Worm (Caenorhabditis elegans) whole organism, L1 larva: ENCODE results near the gene F53A9.6.

ENCODE experiments used
- alr-1 ChIP-seq: fragments of 200-800 bp; sonication (Bioruptor generic); optimal IDR thresholded peaks from 2 replicates; lab custom pipeline; 2018; ENCODE audit warnings: borderline replicate concordance, mild to moderate bottlenecking, missing genetic modification characterization, missing compliant biosample characterization
- ama-1 ChIP-seq: fragments of 150-350 bp; optimal IDR thresholded peaks from 2 replicates; lab custom pipeline; 2014
- ceh-82 ChIP-seq, 3 experiments: fragments of 150-350 bp in 1 of 3; sonication (generic microtip) in 2 of 3; optimal IDR thresholded peaks; 2 replicates each; lab custom pipeline; 2014 to 2017; ENCODE audit warnings: missing biosample characterization in 3 of 3, missing genetic modification characterization in 3 of 3
- ces-1 ChIP-seq: fragments of 150-350 bp; optimal IDR thresholded peaks from 2 replicates; lab custom pipeline; 2014; ENCODE audit warnings: missing biosample characterization, missing genetic modification reagents, missing genetic modification characterization
- lin-13 ChIP-seq: fragments of 150-350 bp; optimal IDR thresholded peaks from 2 replicates; lab custom pipeline; 2014; ENCODE audit warnings: missing biosample characterization, missing genetic modification reagents, missing genetic modification characterization
- mdl-1 ChIP-seq, 2 experiments: fragments of 150-350 bp; optimal IDR thresholded peaks; 2 replicates each; lab custom pipeline; 2014 to 2017; ENCODE audit warnings: missing biosample characterization in 2 of 2, missing genetic modification characterization in 2 of 2, inconsistent platforms in 1 of 2
- nhr-11 ChIP-seq: fragments of 150-350 bp; optimal IDR thresholded peaks from 2 replicates; lab custom pipeline; 2014; ENCODE audit warnings: missing biosample characterization, missing genetic modification characterization
- nhr-19 ChIP-seq: fragments of 200-800 bp; sonication (Bioruptor generic); conservative IDR thresholded peaks from 2 replicates; pipeline ENCODE4 v1.3.6; 2022; ENCODE audit warnings: missing genetic modification characterization, missing compliant biosample characterization
- nhr-28 ChIP-seq: fragments of 150-350 bp; optimal IDR thresholded peaks from 2 replicates; lab custom pipeline; 2014; ENCODE audit warnings: missing biosample characterization, missing genetic modification characterization
- nhr-71 ChIP-seq: sonication (generic microtip); optimal IDR thresholded peaks from 2 replicates; lab custom pipeline; 2016; ENCODE audit warnings: mild to moderate bottlenecking, missing genetic modification characterization, moderate library complexity, missing compliant biosample characterization
- nhr-77 ChIP-seq: fragments of 150-350 bp; optimal IDR thresholded peaks from 2 replicates; lab custom pipeline; 2014; ENCODE audit warnings: missing biosample characterization, missing genetic modification characterization
- unc-130 ChIP-seq: fragments of 150-350 bp; optimal IDR thresholded peaks from 2 replicates; lab custom pipeline; 2017; ENCODE audit warnings: missing biosample characterization, missing genetic modification characterization, inconsistent platforms
- unc-62 ChIP-seq: fragments of 150-350 bp; optimal IDR thresholded peaks from 2 replicates; lab custom pipeline; 2014; ENCODE audit warnings: missing biosample characterization, missing genetic modification reagents, missing genetic modification characterization
- unc-98 ChIP-seq: fragments of 200-800 bp; sonication (Bioruptor generic); IDR thresholded peaks from 2 replicates; pipeline ENCODE4 v1.3.6; 2022; ENCODE audit warnings: missing genetic modification characterization, missing compliant biosample characterization

DNA sequence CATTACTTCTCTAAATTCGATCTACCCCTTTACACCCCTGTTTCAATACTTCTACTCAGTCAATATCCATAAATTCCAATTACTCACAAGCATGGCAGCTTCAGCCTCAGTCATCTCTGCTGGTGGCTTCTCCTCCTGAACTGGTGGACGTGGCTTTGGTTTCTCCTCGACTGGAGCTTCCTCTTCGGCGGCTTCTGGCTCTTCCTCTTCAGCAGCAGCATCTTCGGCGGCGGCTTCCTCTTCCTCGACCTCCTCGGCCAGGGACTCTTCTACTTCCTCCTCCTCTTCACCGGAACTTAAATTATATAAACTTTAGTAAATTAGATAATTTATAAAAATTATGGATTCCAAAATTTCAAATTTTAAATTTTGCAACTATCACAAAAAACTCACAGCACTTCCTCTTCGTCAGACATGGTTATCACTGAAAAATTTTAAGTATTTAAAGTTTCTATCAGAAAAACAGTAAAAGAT, 9.6 kb upstream of the F53A9.6 start, which contains the start of gene tnt-2:
- TF ChIP-seq lin-13, result no peak
- TF ChIP-seq nhr-71 (tag; lab: Kevin White, UChicago), result no peak
- TF ChIP-seq mdl-1 (tag; optimal IDR thresholded peaks at IDR 0.05; lab: Kevin White, UChicago), result no peak
- TF ChIP-seq nhr-19, result no peak
- TF ChIP-seq ceh-82 (tag; optimal IDR thresholded peaks at IDR 0.05; lab: Kevin White, UChicago), result no peak
- no peak for TF ChIP-seq nhr-28 (tag; lab: Kevin White, UChicago)
- no peak for TF ChIP-seq nhr-77
- TF ChIP-seq ces-1 (GFP tag; lab: Kevin White, UChicago), result no peak
- no peak for TF ChIP-seq unc-98 (GFP tag; lab: Robert Waterston, UW)
- TF ChIP-seq unc-62 (GFP tag; lab: Kevin White, UChicago), result no peak
- no peak for TF ChIP-seq ama-1
- no peak for TF ChIP-seq alr-1 (tag; lab: Kevin White, UChicago)
- TF ChIP-seq unc-130, result no peak
- no peak for TF ChIP-seq nhr-11 (tag; lab: Kevin White, UChicago)
